Worm (Caenorhabditis elegans) whole organism, L1 larva: Measurements from ENCODE around the gene nlp-36.

Experiments used
- C34B4.2 ChIP-seq: sonication (generic microtip); optimal IDR thresholded peaks from 2 replicates; lab custom pipeline; 2017; ENCODE audit warnings: mild to moderate bottlenecking, missing genetic modification characterization, missing compliant biosample characterization
- elt-3 ChIP-seq, 6 experiments: fragments of 150-350 bp in 1 of 6; sonication (generic microtip); optimal IDR thresholded peaks; 2 replicates each; lab custom pipeline; 2017 to 2018; ENCODE audit warnings: missing biosample characterization in 6 of 6, missing genetic modification characterization in 6 of 6, inconsistent platforms in 1 of 6
- grh-1 ChIP-seq: fragments of 200-800 bp; sonication (Bioruptor generic); IDR thresholded peaks from 2 replicates; pipeline ENCODE4 v1.3.6; 2022; ENCODE audit warnings: missing genetic modification reagents, missing genetic modification characterization, missing compliant biosample characterization
- lsy-2 ChIP-seq, 2 experiments: fragments of 150-350 bp; optimal IDR thresholded peaks; 2 replicates each; lab custom pipeline; 2014; ENCODE audit warnings: missing biosample characterization in 2 of 2, missing genetic modification characterization in 2 of 2
- nhr-11 ChIP-seq: fragments of 150-350 bp; optimal IDR thresholded peaks from 2 replicates; lab custom pipeline; 2014; ENCODE audit warnings: missing biosample characterization, missing genetic modification characterization
- nhr-77 ChIP-seq: fragments of 150-350 bp; optimal IDR thresholded peaks from 2 replicates; lab custom pipeline; 2014; ENCODE audit warnings: missing biosample characterization, missing genetic modification characterization
- xbp-1 ChIP-seq: sonication (generic microtip); optimal IDR thresholded peaks from 2 replicates; lab custom pipeline; 2016; ENCODE audit warnings: missing genetic modification characterization, missing compliant biosample characterization
- zag-1 ChIP-seq: fragments of 150-350 bp; optimal IDR thresholded peaks from 2 replicates; lab custom pipeline; 2014; ENCODE audit warnings: missing biosample characterization, missing genetic modification characterization
- ztf-11 ChIP-seq, 2 experiments: sonication (generic microtip); optimal IDR thresholded peaks; 2 replicates each; lab custom pipeline; 2016 to 2017; ENCODE audit warnings: missing genetic modification characterization in 2 of 2, missing biosample characterization in 1 of 2, missing compliant biosample characterization in 1 of 2

DNA sequence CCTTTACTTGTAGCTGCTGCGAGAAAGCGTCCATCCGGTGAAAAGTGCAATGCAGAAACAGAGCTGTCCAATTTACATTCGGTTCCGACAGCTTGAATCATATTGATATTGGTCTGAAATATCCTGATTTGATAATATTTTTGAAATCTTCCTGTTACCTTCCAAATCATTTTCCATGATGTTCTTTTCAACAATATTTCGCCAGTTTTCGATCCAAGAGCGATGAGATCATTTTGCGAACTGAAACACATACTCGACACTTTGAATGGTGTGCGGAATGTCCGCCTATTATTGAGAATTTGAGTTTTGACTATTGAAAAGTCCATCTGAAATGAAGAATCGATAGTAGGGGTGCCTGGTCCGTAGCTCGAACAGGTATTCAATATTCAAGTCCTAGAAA lies 47.4 kb upstream of the nlp-36 start, which contains the start of gene emb-30:
- TF ChIP-seq nhr-11 (tag; lab: Kevin White, UChicago) (no peak), C34B4.2 (tag; lab: Kevin White, UChicago) (no peak), elt-3 (tag; optimal IDR thresholded peaks at IDR 0.05; lab: Kevin White, UChicago) (no peak), ztf-11 (tag; optimal IDR thresholded peaks at IDR 0.05; lab: Kevin White, UChicago) (no peak), grh-1 (GFP tag; lab: Robert Waterston, UW) (no peak), lsy-2 (tag; optimal IDR thresholded peaks at IDR 0.05; lab: Kevin White, UChicago) (no peak), xbp-1 (tag; lab: Kevin White, UChicago) (no peak), zag-1 (tag; lab: Kevin White, UChicago) (no peak), nhr-77 (tag; lab: Kevin White, UChicago) (no peak)
